Fruit fly (Drosophila melanogaster) S2 (cell line): ENCODE measurements around the gene CG4080.

Experiments
- CG8478 ChIP-seq: fragments of >200 bp; optimal IDR thresholded peaks from 2 replicates; lab custom pipeline; 2018
- CTCF ChIP-seq, 2 experiments: fragments of >200 bp; optimal IDR thresholded peaks; 2 replicates each; lab custom pipeline; 2018

- TF ChIP-seq CG8478 (lab: Kevin White, UChicago) (no peak), CTCF (optimal IDR thresholded peaks at IDR 0.05; lab: Kevin White, UChicago) (no peak)
Measured at dm6 chr3L:9419328-9419727, 20.3 kb upstream of the CG4080 start.
